Worm (Caenorhabditis elegans): ENCODE results near the gene C18H7.12.

C18H7.12 gene

ce11 chrIV:605431-605830 is 17.8 kb upstream of the C18H7.12 start:
- TF ChIP-seq ceh-28 (tag; optimal IDR thresholded peaks at IDR 0.05) = no peak
- no peak for TF ChIP-seq egl-5 (tag; optimal IDR thresholded peaks at IDR 0.05)

ce11 chrIV:604817-605216 is 17.2 kb upstream of the C18H7.12 start:
- TF ChIP-seq zag-1 (tag; optimal IDR thresholded peaks at IDR 0.05) (no peak), ama-1 (optimal IDR thresholded peaks at IDR 0.05) (no peak), R02D3.7 (tag; optimal IDR thresholded peaks at IDR 0.05) (no peak), ceh-16 (tag; optimal IDR thresholded peaks at IDR 0.05) (no peak), nhr-77 (tag; optimal IDR thresholded peaks at IDR 0.05) (no peak), unc-39 (tag; optimal IDR thresholded peaks at IDR 0.05) (no peak), nhr-11 (tag; optimal IDR thresholded peaks at IDR 0.05) (no peak), tbx-2 (tag; optimal IDR thresholded peaks at IDR 0.05) (no peak), hmg-11 (tag; optimal IDR thresholded peaks at IDR 0.05) (no peak), mml-1 (tag; optimal IDR thresholded peaks at IDR 0.05) (no peak), ztf-4 (tag; optimal IDR thresholded peaks at IDR 0.05) (no peak), fos-1 (tag; optimal IDR thresholded peaks at IDR 0.05) (no peak), nhr-76 (tag; optimal IDR thresholded peaks at IDR 0.05) (no peak), pha-4 (tag; optimal IDR thresholded peaks at IDR 0.05) (no peak), elt-2 (tag; optimal IDR thresholded peaks at IDR 0.05) (no peak), mdl-1 (tag; optimal IDR thresholded peaks at IDR 0.05) (no peak), elt-1 (tag; optimal IDR thresholded peaks at IDR 0.05) (no peak), ztf-11 (tag; optimal IDR thresholded peaks at IDR 0.05) (no peak)

ce11 chrIV:604144-604543 is 16.5 kb upstream of the C18H7.12 start, which contains the start of gene col-102:
Gene col-102, plus strand, starts transcription at chrIV:604444.
- TF ChIP-seq lin-39 (tag; optimal IDR thresholded peaks at IDR 0.05) = no peak
- no peak for TF ChIP-seq nfya-1 (tag; optimal IDR thresholded peaks at IDR 0.05; ENCODE audit: insufficient read depth)
- TF ChIP-seq fkh-10 (GFP tag; optimal IDR thresholded peaks at IDR 0.05) = no peak
- no peak for TF ChIP-seq nhr-237 (tag; optimal IDR thresholded peaks at IDR 0.05)
- no peak for TF ChIP-seq pha-4 (tag; optimal IDR thresholded peaks at IDR 0.05)
- no peak for TF ChIP-seq eor-1 (tag; optimal IDR thresholded peaks at IDR 0.05)
- no peak for TF ChIP-seq elt-1 (tag; optimal IDR thresholded peaks at IDR 0.05)

- TF ChIP-seq nhr-28 (tag; optimal IDR thresholded peaks at IDR 0.05) = no peak
- TF ChIP-seq elt-1 (tag; optimal IDR thresholded peaks at IDR 0.05) = no peak
- TF ChIP-seq nhr-23 (tag; optimal IDR thresholded peaks at IDR 0.05) = no peak
- no peak for TF ChIP-seq ceh-82 (tag; optimal IDR thresholded peaks at IDR 0.05)
- no peak for TF ChIP-seq ama-1 (optimal IDR thresholded peaks at IDR 0.05)
- TF ChIP-seq sea-2 (GFP tag; optimal IDR thresholded peaks at IDR 0.05) = no peak
- TF ChIP-seq unc-62 (GFP tag; optimal IDR thresholded peaks at IDR 0.05) = no peak
- TF ChIP-seq nfya-1 (tag; optimal IDR thresholded peaks at IDR 0.05; ENCODE audit: insufficient read depth) = no peak
- TF ChIP-seq lin-15B (tag; optimal IDR thresholded peaks at IDR 0.05) = no peak
- TF ChIP-seq fkh-2 (tag; optimal IDR thresholded peaks at IDR 0.05) = no peak
- no peak for TF ChIP-seq elt-3 (tag; optimal IDR thresholded peaks at IDR 0.05)
- no peak for TF ChIP-seq nhr-237 (tag; optimal IDR thresholded peaks at IDR 0.05)
- TF ChIP-seq unc-39 (tag; optimal IDR thresholded peaks at IDR 0.05) = no peak
- TF ChIP-seq lin-39 (tag; optimal IDR thresholded peaks at IDR 0.05) = no peak
- no peak for TF ChIP-seq ztf-4 (tag; optimal IDR thresholded peaks at IDR 0.05)
- TF ChIP-seq fkh-10 (GFP tag; optimal IDR thresholded peaks at IDR 0.05) = no peak
- TF ChIP-seq eor-1 (tag; optimal IDR thresholded peaks at IDR 0.05) = no peak
Observed at ce11 chrIV:603543-603942, 15.9 kb upstream of the C18H7.12 start, which contains the start of gene prmt-4. Gene prmt-4, minus strand, starts transcription at chrIV:603643.

- no peak for TF ChIP-seq fos-1 (tag; optimal IDR thresholded peaks at IDR 0.05)
- TF ChIP-seq mml-1 (tag; optimal IDR thresholded peaks at IDR 0.05) = no peak
- TF ChIP-seq nhr-237 (tag; optimal IDR thresholded peaks at IDR 0.05) = no peak
- TF ChIP-seq nhr-77 (tag; optimal IDR thresholded peaks at IDR 0.05) = no peak
- TF ChIP-seq hmg-11 (tag; optimal IDR thresholded peaks at IDR 0.05) = no peak
- no peak for TF ChIP-seq elt-3 (tag; optimal IDR thresholded peaks at IDR 0.05)
- no peak for TF ChIP-seq unc-62 (GFP tag; optimal IDR thresholded peaks at IDR 0.05)
- TF ChIP-seq unc-39 (tag; optimal IDR thresholded peaks at IDR 0.05) = no peak
- no peak for TF ChIP-seq lin-39 (tag; optimal IDR thresholded peaks at IDR 0.05)
Observed at ce11 chrIV:601595-601994, 14.0 kb upstream of the C18H7.12 start, which contains the start of gene srt-59. Gene srt-59, minus strand, starts transcription at chrIV:601695.

All from whole organism, L3 larva.